Fruit fly (Drosophila melanogaster) whole organism, embryonic: ENCODE measurements around the gene mRpS23.

Experiments used
- ATbp ChIP-seq: fragments of 200-800 bp; sonication (Bioruptor generic); optimal IDR thresholded peaks from 2 replicates; lab custom pipeline; 2017; ENCODE audit warnings: missing biosample characterization, mild to moderate bottlenecking, missing genetic modification characterization, missing genetic modification reagents
- Atf3 ChIP-seq: fragments of 200-800 bp; sonication (Bioruptor generic); optimal IDR thresholded peaks from 3 replicates; lab custom pipeline; 2016; ENCODE audit warnings: missing biosample characterization, missing genetic modification characterization
- Atf6 ChIP-seq: fragments of 200-800 bp; sonication (Bioruptor generic); IDR thresholded peaks from 2 replicates; pipeline ENCODE4 v1.3.6; 2022; ENCODE audit warnings: missing biosample characterization, missing genetic modification characterization
- Bteb2 ChIP-seq: fragments of 200-800 bp; sonication (Bioruptor generic); optimal IDR thresholded peaks from 2 replicates; lab custom pipeline; 2016; ENCODE audit warnings: missing biosample characterization, missing genetic modification characterization
- CG11560 ChIP-seq: fragments of 200-800 bp; sonication (Bioruptor generic); IDR thresholded peaks from 3 replicates; pipeline ENCODE4 v1.3.6; 2022; ENCODE audit warnings: missing biosample characterization, missing genetic modification characterization
- CG12155 ChIP-seq: fragments of 200-800 bp; sonication (Bioruptor generic); optimal IDR thresholded peaks from 3 replicates; lab custom pipeline; 2016; ENCODE audit warnings: missing biosample characterization, missing genetic modification characterization
- CG12219 ChIP-seq: fragments of 200-800 bp; sonication (Bioruptor generic); optimal IDR thresholded peaks from 3 replicates; lab custom pipeline; 2018; ENCODE audit warnings: missing biosample characterization, mild to moderate bottlenecking, missing genetic modification characterization
- CG12391 ChIP-seq: fragments of 200-800 bp; sonication (Bioruptor generic); optimal IDR thresholded peaks from 3 replicates; lab custom pipeline; 2018; ENCODE audit warnings: missing biosample characterization, mild to moderate bottlenecking, missing genetic modification characterization, moderate library complexity
- CG14441 ChIP-seq: fragments of 200-800 bp; sonication (Bioruptor generic); IDR thresholded peaks from 2 replicates; pipeline ENCODE4 v1.3.6; 2022; ENCODE audit warnings: missing biosample characterization, missing genetic modification characterization
- CG15011 ChIP-seq: fragments of 200-800 bp; sonication (Bioruptor generic); optimal IDR thresholded peaks from 3 replicates; lab custom pipeline; 2018; ENCODE audit warnings: missing biosample characterization, mild to moderate bottlenecking, missing genetic modification characterization
- CG15514 ChIP-seq: fragments of 200-800 bp; sonication (Bioruptor generic); optimal IDR thresholded peaks from 3 replicates; lab custom pipeline; 2017; ENCODE audit warnings: missing biosample characterization, missing genetic modification characterization, mild to moderate bottlenecking, moderate library complexity, missing genetic modification reagents
- CG1647 ChIP-seq: fragments of 200-800 bp; sonication (Bioruptor generic); optimal IDR thresholded peaks from 3 replicates; lab custom pipeline; 2016; ENCODE audit warnings: missing biosample characterization, missing genetic modification characterization
- CG17568 ChIP-seq: fragments of 200-800 bp; sonication (Bioruptor generic); optimal IDR thresholded peaks from 2 replicates; lab custom pipeline; 2018; ENCODE audit warnings: missing biosample characterization, mild to moderate bottlenecking, missing genetic modification characterization, moderate library complexity
- CG2120 ChIP-seq: fragments of 200-800 bp; sonication (Bioruptor generic); optimal IDR thresholded peaks from 3 replicates; lab custom pipeline; 2016; ENCODE audit warnings: missing biosample characterization, missing genetic modification characterization
- CG2129 ChIP-seq: fragments of 200-800 bp; sonication (Bioruptor generic); IDR thresholded peaks from 2 replicates; pipeline ENCODE4 v1.3.6; 2022; ENCODE audit warnings: missing biosample characterization, missing genetic modification characterization; ENCODE audit not compliant: partially characterized antibody
- CG3847 ChIP-seq: fragments of 200-800 bp; sonication (Bioruptor generic); IDR thresholded peaks from 2 replicates; pipeline ENCODE4 v1.3.6; 2022; ENCODE audit warnings: missing biosample characterization, missing genetic modification characterization
- CG42726 ChIP-seq: fragments of 200-800 bp; sonication (Bioruptor generic); IDR thresholded peaks from 2 replicates; pipeline ENCODE4 v1.3.6; 2022; ENCODE audit warnings: missing biosample characterization, missing genetic modification characterization; ENCODE audit not compliant: partially characterized antibody
- CG6854 ChIP-seq: fragments of 200-800 bp; sonication (Bioruptor generic); optimal IDR thresholded peaks from 3 replicates; lab custom pipeline; 2017; ENCODE audit warnings: missing biosample characterization, mild to moderate bottlenecking, missing genetic modification characterization
- CG7372 ChIP-seq: fragments of 200-800 bp; sonication (Bioruptor generic); IDR thresholded peaks from 2 replicates; pipeline ENCODE4 v1.3.6; 2022; ENCODE audit warnings: missing biosample characterization, missing genetic modification characterization
- CG7928 ChIP-seq: fragments of 200-800 bp; sonication (Bioruptor generic); optimal IDR thresholded peaks from 2 replicates; lab custom pipeline; 2017; ENCODE audit warnings: missing biosample characterization, mild to moderate bottlenecking, missing genetic modification characterization
- CG7963 ChIP-seq: fragments of 200-800 bp; sonication (Bioruptor generic); IDR thresholded peaks from 3 replicates; pipeline ENCODE4 v1.3.6; 2022; ENCODE audit warnings: missing biosample characterization, missing genetic modification characterization; ENCODE audit not compliant: partially characterized antibody
- CG8359 ChIP-seq: fragments of 200-800 bp; sonication (Bioruptor generic); optimal IDR thresholded peaks from 2 replicates; lab custom pipeline; 2017; ENCODE audit warnings: missing biosample characterization, mild to moderate bottlenecking, missing genetic modification characterization, borderline replicate concordance
- CG9797 ChIP-seq: fragments of 200-800 bp; sonication (Bioruptor generic); optimal IDR thresholded peaks from 3 replicates; lab custom pipeline; 2018; ENCODE audit warnings: missing biosample characterization, mild to moderate bottlenecking, missing genetic modification characterization
- Dll ChIP-seq: fragments of 200-800 bp; sonication (Bioruptor generic); IDR thresholded peaks from 4 replicates; pipeline ENCODE4 v1.3.6; 2022; ENCODE audit warnings: missing biosample characterization, missing genetic modification characterization; ENCODE audit not compliant: partially characterized antibody
- Doc3 ChIP-seq: fragments of 200-800 bp; sonication (Bioruptor generic); IDR thresholded peaks from 3 replicates; pipeline ENCODE4 v1.3.6; 2022; ENCODE audit warnings: missing biosample characterization, missing genetic modification characterization; ENCODE audit not compliant: partially characterized antibody
- Dp ChIP-seq: fragments of 200-800 bp; sonication (Bioruptor generic); optimal IDR thresholded peaks from 2 replicates; lab custom pipeline; 2018; ENCODE audit warnings: missing biosample characterization, mild to moderate bottlenecking, missing genetic modification characterization, moderate library complexity
- E2f1 ChIP-seq: fragments of 200-800 bp; sonication (Bioruptor generic); IDR thresholded peaks from 2 replicates; pipeline ENCODE4 v1.3.6; 2022; ENCODE audit warnings: missing biosample characterization, missing genetic modification characterization
- Fer2 ChIP-seq: fragments of 200-800 bp; sonication (Bioruptor generic); optimal IDR thresholded peaks from 2 replicates; lab custom pipeline; 2018; ENCODE audit warnings: missing biosample characterization, mild to moderate bottlenecking, missing genetic modification characterization, moderate library complexity
- Hand ChIP-seq: fragments of 200-800 bp; sonication (Bioruptor generic); optimal IDR thresholded peaks from 2 replicates; lab custom pipeline; 2017; ENCODE audit warnings: mild to moderate bottlenecking, missing biosample characterization, missing genetic modification reagents, missing genetic modification characterization
- HmgZ ChIP-seq: fragments of 200-800 bp; sonication (Bioruptor generic); optimal IDR thresholded peaks from 2 replicates; lab custom pipeline; 2018; ENCODE audit warnings: missing biosample characterization, mild to moderate bottlenecking, missing genetic modification characterization
- Kr ChIP-seq: fragments of 200-800 bp; sonication (Bioruptor generic); optimal IDR thresholded peaks from 2 replicates; lab custom pipeline; 2017; ENCODE audit warnings: missing biosample characterization, mild to moderate bottlenecking, missing genetic modification characterization
- Lhr ChIP-seq: fragments of 200-800 bp; sonication (Bioruptor generic); optimal IDR thresholded peaks from 3 replicates; lab custom pipeline; 2017; ENCODE audit warnings: mild to moderate bottlenecking, missing biosample characterization, missing genetic modification reagents, missing genetic modification characterization
- Poxn ChIP-seq: fragments of 200-800 bp; sonication (Bioruptor generic); IDR thresholded peaks from 2 replicates; pipeline ENCODE4 v1.3.6; 2022; ENCODE audit warnings: missing biosample characterization, missing genetic modification characterization
- Taf1 ChIP-seq: fragments of 200-800 bp; sonication (Bioruptor generic); IDR thresholded peaks from 2 replicates; pipeline ENCODE4 v1.3.6; 2022; ENCODE audit warnings: missing biosample characterization, missing genetic modification characterization
- chinmo ChIP-seq: fragments of 200-800 bp; sonication (Bioruptor generic); IDR thresholded peaks from 4 replicates; pipeline ENCODE4 v1.3.6; 2022; ENCODE audit warnings: missing biosample characterization, missing genetic modification characterization; ENCODE audit not compliant: partially characterized antibody
- chm ChIP-seq: fragments of 200-800 bp; sonication (Bioruptor generic); IDR thresholded peaks from 2 replicates; pipeline ENCODE4 v1.3.6; 2022; ENCODE audit warnings: missing biosample characterization, missing genetic modification characterization
- disco-r ChIP-seq: fragments of 200-800 bp; sonication (Bioruptor generic); optimal IDR thresholded peaks from 2 replicates; lab custom pipeline; 2016; ENCODE audit warnings: missing biosample characterization, missing genetic modification characterization
- kay ChIP-seq: fragments of 200-800 bp; sonication (Bioruptor generic); optimal IDR thresholded peaks from 2 replicates; lab custom pipeline; 2016; ENCODE audit warnings: missing biosample characterization, missing genetic modification characterization
- kni ChIP-seq: fragments of 200-800 bp; sonication (Bioruptor generic); optimal IDR thresholded peaks from 3 replicates; lab custom pipeline; 2017; ENCODE audit warnings: mild to moderate bottlenecking, missing biosample characterization, missing genetic modification reagents, missing genetic modification characterization
- lilli ChIP-seq: fragments of 200-800 bp; sonication (Bioruptor generic); optimal IDR thresholded peaks from 3 replicates; lab custom pipeline; 2016; ENCODE audit warnings: missing biosample characterization, missing genetic modification characterization
- lola ChIP-seq, 3 experiments: fragments of >200 bp in 2 of 3; fragments of 200-800 bp in 1 of 3; sonication (Bioruptor generic) in 1 of 3; optimal IDR thresholded peaks; 2 replicates each; lab custom pipeline; 2017 to 2019; ENCODE audit warnings: missing biosample characterization in 3 of 3, missing genetic modification characterization in 3 of 3, mild to moderate bottlenecking in 1 of 3, moderate library complexity in 1 of 3
- mirr ChIP-seq: fragments of 200-800 bp; sonication (Bioruptor generic); optimal IDR thresholded peaks from 3 replicates; lab custom pipeline; 2018; ENCODE audit warnings: missing biosample characterization, mild to moderate bottlenecking, missing genetic modification characterization
- sisA ChIP-seq: fragments of 200-800 bp; sonication (Bioruptor generic); IDR thresholded peaks from 2 replicates; pipeline ENCODE4 v1.3.6; 2022; ENCODE audit warnings: missing biosample characterization, missing genetic modification characterization
- tgo ChIP-seq: fragments of 200-800 bp; sonication (Bioruptor generic); IDR thresholded peaks from 3 replicates; pipeline ENCODE4 v1.3.6; 2022; ENCODE audit warnings: missing biosample characterization, missing genetic modification characterization
- ttk ChIP-seq: fragments of 200-800 bp; sonication (Bioruptor generic); IDR thresholded peaks from 2 replicates; pipeline ENCODE4 v2.1.2; 2022; ENCODE audit warnings: missing biosample characterization, missing genetic modification characterization
- vvl ChIP-seq: fragments of 200-800 bp; sonication (Bioruptor generic); IDR thresholded peaks from 2 replicates; pipeline ENCODE4 v1.3.6; 2022; ENCODE audit warnings: missing biosample characterization, missing genetic modification characterization
- zfh1 ChIP-seq: fragments of 200-800 bp; sonication (Bioruptor generic); IDR thresholded peaks from 3 replicates; pipeline ENCODE4 v1.3.6; 2022; ENCODE audit warnings: missing biosample characterization, missing genetic modification characterization

Gene mRpS23

dm6 chr2L:13835002-13835910 lies at the start of gene mRpS23, which contains the start of gene CenG1A (continued):
- TF ChIP-seq CG7963 (GFP tag; lab: Robert Waterston, UW) (peak; percentile 74; the same call in 2 of the 3 replicates), CG3847 (GFP tag; lab: Robert Waterston, UW) (peak; percentile 100), ATbp (GFP tag; lab: Kevin White, UChicago) (peak; percentile 100), chinmo (GFP tag; lab: Robert Waterston, UW) (0 out of 4 replicates have a peak, but pooled peaks have one; percentile 36), CG11560 (tag; lab: Robert Waterston, UW) (peak; percentile 95), ttk (GFP tag; lab: Robert Waterston, UW) (peak; percentile 100), Atf6 (GFP tag; lab: Robert Waterston, UW) (peak; percentile 100), Fer2 (tag; lab: Kevin White, UChicago) (peak; percentile 99), CG7928 (GFP tag; lab: Kevin White, UChicago) (peak; percentile 88), Poxn (GFP tag; lab: Robert Waterston, UW) (peak; percentile 99), mirr (GFP tag; lab: Kevin White, UChicago) (peak; percentile 100), Hand (peak; percentile 99), tgo (GFP tag; lab: Robert Waterston, UW) (peak; percentile 100), HmgZ (tag; lab: Kevin White, UChicago) (peak; percentile 100), CG14441 (peak; percentile 100), CG17568 (GFP tag; lab: Kevin White, UChicago) (peak; percentile 100), CG12155 (peak; percentile 99), CG15011 (GFP tag; lab: Kevin White, UChicago) (peak; percentile 99), lilli (GFP tag; lab: Kevin White, UChicago) (peak; percentile 100), CG12219 (peak; percentile 100), sisA (GFP tag; lab: Robert Waterston, UW) (peak; percentile 100), CG2129 (peak; percentile 79; the same call in 1 of the 2 replicates), lola (GFP tag; optimal IDR thresholded peaks at IDR 0.05; lab: Kevin White, UChicago) (peak in 1 of 3 experiments; percentile 99), chm (GFP tag; lab: Robert Waterston, UW) (peak; percentile 100), Dp (GFP tag; lab: Kevin White, UChicago) (peak; percentile 60), CG15514 (GFP tag; lab: Kevin White, UChicago) (peak; percentile 96), CG12391 (tag; lab: Kevin White, UChicago) (peak; percentile 100), kni (GFP tag; lab: Kevin White, UChicago) (peak; percentile 94), CG8359 (GFP tag; lab: Kevin White, UChicago) (peak; percentile 97), kay (GFP tag; lab: Kevin White, UChicago) (peak; percentile 99), Dll (GFP tag; lab: Robert Waterston, UW) (peak; percentile 93), Kr (GFP tag; lab: Kevin White, UChicago) (peak; percentile 94), Bteb2 (GFP tag; lab: Kevin White, UChicago) (peak; percentile 100), E2f1 (GFP tag; lab: Robert Waterston, UW) (peak; percentile 100), CG1647 (peak; percentile 99), Atf3 (GFP tag; lab: Kevin White, UChicago) (peak; percentile 100), CG7372 (GFP tag; lab: Robert Waterston, UW) (peak; percentile 100), zfh1 (GFP tag; lab: Robert Waterston, UW) (peak; percentile 100), CG9797 (peak; percentile 94), vvl (GFP tag; lab: Robert Waterston, UW) (peak; percentile 100), CG6854 (GFP tag; lab: Kevin White, UChicago) (peak; percentile 100), CG42726 (GFP tag; lab: Robert Waterston, UW) (peak; percentile 64), Doc3 (GFP tag; lab: Robert Waterston, UW) (peak; percentile 84), CG2120 (peak; percentile 100), Lhr (peak; percentile 99), disco-r (peak; percentile 99), Taf1 (peak; percentile 100)
